Fruit fly (Drosophila melanogaster) whole organism, embryonic: ENCODE data around the gene EndoGI.

Experiments
- Asciz ChIP-seq: fragments of 200-800 bp; sonication (Bioruptor generic); optimal IDR thresholded peaks from 2 replicates; lab custom pipeline; 2017; ENCODE audit warnings: missing biosample characterization, mild to moderate bottlenecking, missing genetic modification characterization, missing genetic modification reagents
- Awh ChIP-seq: fragments of 200-800 bp; sonication (Bioruptor generic); IDR thresholded peaks from 2 replicates; pipeline ENCODE4, ENCODE4 v1.3.6; 2022; ENCODE audit warnings: missing biosample characterization, missing genetic modification characterization
- CG10209 ChIP-seq: fragments of 200-800 bp; sonication (Bioruptor generic); optimal IDR thresholded peaks from 3 replicates; lab custom pipeline; 2017; ENCODE audit warnings: missing biosample characterization, mild to moderate bottlenecking, missing genetic modification characterization, missing genetic modification reagents
- CG11723 ChIP-seq: fragments of 200-800 bp; sonication (Bioruptor generic); optimal IDR thresholded peaks from 2 replicates; lab custom pipeline; 2017; ENCODE audit warnings: missing biosample characterization, mild to moderate bottlenecking, missing genetic modification characterization
- CG12236 ChIP-seq: fragments of 200-800 bp; sonication (Bioruptor generic); optimal IDR thresholded peaks from 2 replicates; lab custom pipeline; 2016; ENCODE audit warnings: missing biosample characterization, missing genetic modification characterization
- CG12769 ChIP-seq: fragments of 200-800 bp; sonication (Bioruptor generic); optimal IDR thresholded peaks from 2 replicates; lab custom pipeline; 2019; ENCODE audit warnings: missing biosample characterization, mild to moderate bottlenecking, missing genetic modification characterization, moderate library complexity
- CG13123 ChIP-seq: fragments of 200-800 bp; sonication (Bioruptor generic); optimal IDR thresholded peaks from 2 replicates; lab custom pipeline; 2016; ENCODE audit warnings: missing biosample characterization, missing genetic modification characterization
- CG13894 ChIP-seq: fragments of 200-800 bp; sonication (Bioruptor generic); optimal IDR thresholded peaks from 3 replicates; lab custom pipeline; 2018; ENCODE audit warnings: missing biosample characterization, mild to moderate bottlenecking, missing genetic modification characterization, moderate library complexity
- CG14667 ChIP-seq: fragments of 200-800 bp; sonication (Bioruptor generic); IDR thresholded peaks from 2 replicates; pipeline ENCODE4 v1.3.6; 2022; ENCODE audit warnings: missing biosample characterization, missing genetic modification characterization
- CG16815 ChIP-seq: fragments of 200-800 bp; sonication (Bioruptor generic); optimal IDR thresholded peaks from 3 replicates; lab custom pipeline; 2017; ENCODE audit warnings: missing biosample characterization, mild to moderate bottlenecking, missing genetic modification characterization
- CG17186 ChIP-seq: fragments of 200-800 bp; sonication (Bioruptor generic); optimal IDR thresholded peaks from 3 replicates; lab custom pipeline; 2017; ENCODE audit warnings: missing biosample characterization, missing genetic modification reagents, missing genetic modification characterization
- CG17829 ChIP-seq: fragments of 200-800 bp; optimal IDR thresholded peaks from 2 replicates; lab custom pipeline; 2019; ENCODE audit warnings: missing biosample characterization, mild to moderate bottlenecking, missing genetic modification characterization, moderate library complexity
- CG2116 ChIP-seq: fragments of 200-800 bp; sonication (Bioruptor generic); optimal IDR thresholded peaks from 3 replicates; lab custom pipeline; 2018; ENCODE audit warnings: missing biosample characterization, mild to moderate bottlenecking, missing genetic modification characterization
- CG2199 ChIP-seq: fragments of 200-800 bp; sonication (Bioruptor generic); IDR thresholded peaks from 3 replicates; pipeline ENCODE4 v1.3.6; 2022; ENCODE audit warnings: missing biosample characterization, missing genetic modification characterization
- CG2712 ChIP-seq: fragments of 200-800 bp; optimal IDR thresholded peaks from 3 replicates; lab custom pipeline; 2019; ENCODE audit warnings: missing biosample characterization, mild to moderate bottlenecking, missing genetic modification characterization, moderate library complexity
- CG30431 ChIP-seq: fragments of 200-800 bp; sonication (Bioruptor generic); optimal IDR thresholded peaks from 2 replicates; lab custom pipeline; 2017; ENCODE audit warnings: missing biosample characterization, missing genetic modification characterization
- CG3726 ChIP-seq: fragments of 200-800 bp; sonication (Bioruptor generic); IDR thresholded peaks from 3 replicates; pipeline ENCODE4, ENCODE4 v1.3.6; 2022; ENCODE audit warnings: missing biosample characterization, missing genetic modification characterization
- CG3838 ChIP-seq: fragments of 200-800 bp; sonication (Bioruptor generic); optimal IDR thresholded peaks from 3 replicates; lab custom pipeline; 2016; ENCODE audit warnings: missing biosample characterization, missing genetic modification characterization
- CG6854 ChIP-seq: fragments of 200-800 bp; sonication (Bioruptor generic); optimal IDR thresholded peaks from 3 replicates; lab custom pipeline; 2017; ENCODE audit warnings: missing biosample characterization, mild to moderate bottlenecking, missing genetic modification characterization
- CG7556 ChIP-seq: fragments of 200-800 bp; sonication (Bioruptor generic); optimal IDR thresholded peaks from 2 replicates; lab custom pipeline; 2017; ENCODE audit warnings: missing biosample characterization, mild to moderate bottlenecking, missing genetic modification characterization
- CG7839 ChIP-seq: fragments of 200-800 bp; sonication (Bioruptor generic); optimal IDR thresholded peaks from 3 replicates; lab custom pipeline; 2018; ENCODE audit warnings: missing biosample characterization, mild to moderate bottlenecking, missing genetic modification characterization, moderate library complexity
- Doc2 ChIP-seq: fragments of 200-800 bp; sonication (Bioruptor generic); IDR thresholded peaks from 2 replicates; pipeline ENCODE4 v1.3.6; 2022; ENCODE audit warnings: missing biosample characterization, missing genetic modification characterization
- Fer3 ChIP-seq: fragments of 200-800 bp; sonication (Bioruptor generic); optimal IDR thresholded peaks from 2 replicates; lab custom pipeline; 2018; ENCODE audit warnings: missing biosample characterization, mild to moderate bottlenecking, missing genetic modification characterization, moderate library complexity
- Hand ChIP-seq: fragments of 200-800 bp; sonication (Bioruptor generic); optimal IDR thresholded peaks from 2 replicates; lab custom pipeline; 2017; ENCODE audit warnings: mild to moderate bottlenecking, missing biosample characterization, missing genetic modification reagents, missing genetic modification characterization
- Oli ChIP-seq: fragments of 200-800 bp; sonication (Bioruptor generic); optimal IDR thresholded peaks from 2 replicates; lab custom pipeline; 2018; ENCODE audit warnings: missing biosample characterization, mild to moderate bottlenecking, missing genetic modification characterization, moderate library complexity
- Ravus ChIP-seq: fragments of 200-800 bp; sonication (Bioruptor generic); IDR thresholded peaks from 2 replicates; pipeline ENCODE4 v1.3.6; 2022; ENCODE audit warnings: missing biosample characterization, missing genetic modification characterization
- Stat92E ChIP-seq, 3 experiments: fragments of >200 bp in 2 of 3; fragments of 200-800 bp in 1 of 3; sonication (Bioruptor generic) in 1 of 3; optimal IDR thresholded peaks; 2 replicates each; lab custom pipeline; 2017 to 2019; ENCODE audit warnings: missing biosample characterization in 3 of 3, missing genetic modification characterization in 3 of 3, mild to moderate bottlenecking in 1 of 3, moderate library complexity in 1 of 3
- cad ChIP-seq: fragments of >200 bp; optimal IDR thresholded peaks from 2 replicates; lab custom pipeline; 2017; ENCODE audit warnings: missing biosample characterization, missing genetic modification characterization
- chif ChIP-seq, 2 experiments: fragments of 200-800 bp; sonication (Bioruptor generic); optimal IDR thresholded peaks; 3 replicates each; lab custom pipeline; 2016; ENCODE audit warnings: missing biosample characterization in 2 of 2, missing genetic modification characterization in 2 of 2
- crol ChIP-seq: fragments of 200-800 bp; sonication (Bioruptor generic); IDR thresholded peaks from 2 replicates; pipeline ENCODE4 v1.3.6; 2022; ENCODE audit warnings: missing biosample characterization, missing genetic modification characterization
- dmrt99B ChIP-seq: fragments of 200-800 bp; sonication (Bioruptor generic); optimal IDR thresholded peaks from 2 replicates; lab custom pipeline; 2018; ENCODE audit warnings: missing biosample characterization, mild to moderate bottlenecking, missing genetic modification characterization, moderate library complexity
- eve ChIP-seq, 2 experiments: fragments of >200 bp; optimal IDR thresholded peaks; 2 replicates each; lab custom pipeline; 2017; ENCODE audit warnings: missing biosample characterization in 2 of 2, missing genetic modification characterization in 2 of 2
- exex ChIP-seq: fragments of 200-800 bp; sonication (Bioruptor generic); optimal IDR thresholded peaks from 4 replicates; lab custom pipeline; 2018; ENCODE audit warnings: missing biosample characterization, mild to moderate bottlenecking, missing genetic modification characterization, moderate library complexity
- fd64A ChIP-seq: fragments of 200-800 bp; sonication (Bioruptor generic); optimal IDR thresholded peaks from 3 replicates; lab custom pipeline; 2018; ENCODE audit warnings: missing biosample characterization, mild to moderate bottlenecking, missing genetic modification characterization
- knrl ChIP-seq: fragments of 200-800 bp; sonication (Bioruptor generic); IDR thresholded peaks from 3 replicates; pipeline ENCODE4 v1.3.6; 2022; ENCODE audit warnings: missing biosample characterization, missing genetic modification characterization; ENCODE audit not compliant: partially characterized antibody
- lbe ChIP-seq: fragments of 200-800 bp; sonication (Bioruptor generic); optimal IDR thresholded peaks from 2 replicates; lab custom pipeline; 2016; ENCODE audit warnings: missing biosample characterization, mild to moderate bottlenecking, missing genetic modification characterization
- lilli ChIP-seq: fragments of 200-800 bp; sonication (Bioruptor generic); optimal IDR thresholded peaks from 3 replicates; lab custom pipeline; 2016; ENCODE audit warnings: missing biosample characterization, missing genetic modification characterization
- onecut ChIP-seq: fragments of 200-800 bp; sonication (Bioruptor generic); IDR thresholded peaks from 2 replicates; pipeline ENCODE4 v1.3.6; 2022; ENCODE audit warnings: missing biosample characterization, missing genetic modification characterization
- phol ChIP-seq: fragments of 200-800 bp; sonication (Bioruptor generic); optimal IDR thresholded peaks from 3 replicates; lab custom pipeline; 2018; ENCODE audit warnings: missing biosample characterization, mild to moderate bottlenecking, missing genetic modification characterization, moderate library complexity
- run ChIP-seq: fragments of 200-800 bp; sonication (Bioruptor generic); optimal IDR thresholded peaks from 3 replicates; lab custom pipeline; 2018; ENCODE audit warnings: missing biosample characterization, mild to moderate bottlenecking, missing genetic modification characterization
- seq ChIP-seq: fragments of 200-800 bp; sonication (Bioruptor generic); IDR thresholded peaks from 2 replicates; pipeline ENCODE4 v1.3.6; 2022; ENCODE audit warnings: missing biosample characterization, missing genetic modification characterization
- slp2 ChIP-seq: fragments of 200-800 bp; sonication (Bioruptor generic); optimal IDR thresholded peaks from 2 replicates; lab custom pipeline; 2016; ENCODE audit warnings: missing biosample characterization, missing genetic modification characterization
- sr ChIP-seq: fragments of 200-800 bp; sonication (Bioruptor generic); IDR thresholded peaks from 3 replicates; pipeline ENCODE4 v1.3.6; 2022; ENCODE audit warnings: missing biosample characterization, missing genetic modification characterization
- ssp ChIP-seq: fragments of 200-800 bp; sonication (Bioruptor generic); IDR thresholded peaks from 2 replicates; pipeline ENCODE4 v1.3.6; 2022; ENCODE audit warnings: missing biosample characterization, missing genetic modification characterization
- tgo ChIP-seq: fragments of 200-800 bp; sonication (Bioruptor generic); IDR thresholded peaks from 3 replicates; pipeline ENCODE4 v1.3.6; 2022; ENCODE audit warnings: missing biosample characterization, missing genetic modification characterization
- ttk ChIP-seq: fragments of 200-800 bp; sonication (Bioruptor generic); IDR thresholded peaks from 2 replicates; pipeline ENCODE4 v2.1.2; 2022; ENCODE audit warnings: missing biosample characterization, missing genetic modification characterization
- vvl ChIP-seq: fragments of 200-800 bp; sonication (Bioruptor generic); IDR thresholded peaks from 2 replicates; pipeline ENCODE4 v1.3.6; 2022; ENCODE audit warnings: missing biosample characterization, missing genetic modification characterization
- wek ChIP-seq: fragments of 200-800 bp; sonication (Bioruptor generic); optimal IDR thresholded peaks from 3 replicates; lab custom pipeline; 2018; ENCODE audit warnings: missing biosample characterization, mild to moderate bottlenecking, missing genetic modification characterization, moderate library complexity

EndoGI gene

dm6 chr2L:16275177-16275808, 17.8 kb downstream of the EndoGI start (continued):
- TF ChIP-seq CG13894 (tag; lab: Kevin White, UChicago) (peak; percentile 48), onecut (GFP tag; lab: Robert Waterston, UW) (peak; percentile 94)
- TF ChIP-seq, all 482 proteins: peak for 19

- TF ChIP-seq CG7839 (tag; lab: Kevin White, UChicago) (peak; percentile 63), Fer3 (tag; lab: Kevin White, UChicago) (peak; percentile 52), dmrt99B (tag; lab: Kevin White, UChicago) (peak; percentile 66), slp2 (GFP tag; lab: Kevin White, UChicago) (no peak), eve (GFP tag; optimal IDR thresholded peaks at IDR 0.05; lab: Kevin White, UChicago) (peak in 1 of 2 experiments; percentile 80), ssp (peak; percentile 18; the same call in 1 of the 2 replicates), CG6854 (GFP tag; lab: Kevin White, UChicago) (peak; percentile 45), CG10209 (GFP tag; lab: Kevin White, UChicago) (peak; percentile 60), Stat92E (GFP tag; optimal IDR thresholded peaks at IDR 0.05; lab: Kevin White, UChicago) (no peak), lbe (GFP tag; lab: Kevin White, UChicago) (no peak), Ravus (no peak), vvl (0 out of 2 replicates have a peak, but pooled peaks have one; percentile 46), Oli (tag; lab: Kevin White, UChicago) (peak; percentile 62), CG17829 (tag; lab: Kevin White, UChicago) (peak; percentile 4), CG13123 (GFP tag; lab: Kevin White, UChicago) (no peak), tgo (GFP tag; lab: Robert Waterston, UW) (peak; percentile 49; the same call in 2 of the 3 replicates), phol (tag; lab: Kevin White, UChicago) (peak; percentile 63), CG11723 (GFP tag; lab: Kevin White, UChicago) (peak; percentile 22), knrl (GFP tag; lab: Robert Waterston, UW) (no peak), sr (0 out of 3 replicates have a peak, but pooled peaks have one; percentile 28), Hand (GFP tag; lab: Kevin White, UChicago) (peak; percentile 39), chif (GFP tag; optimal IDR thresholded peaks at IDR 0.05; lab: Kevin White, UChicago) (peak in 1 of 2 experiments; percentile 1), CG17186 (GFP tag; lab: Kevin White, UChicago) (no peak), CG12236 (GFP tag; lab: Kevin White, UChicago) (no peak), exex (tag; lab: Kevin White, UChicago) (peak; percentile 4), CG3838 (GFP tag; lab: Kevin White, UChicago) (peak; percentile 17), CG14667 (GFP tag; lab: Robert Waterston, UW) (no peak), CG2116 (GFP tag; lab: Kevin White, UChicago) (peak; percentile 5), lilli (GFP tag; lab: Kevin White, UChicago) (peak; percentile 45), CG16815 (peak; percentile 24), Awh (no peak), Doc2 (no peak), CG2199 (no peak), CG7556 (GFP tag; lab: Kevin White, UChicago) (peak; percentile 74), cad (GFP tag; lab: Kevin White, UChicago) (no peak), seq (GFP tag; lab: Robert Waterston, UW) (peak; percentile 55), ttk (GFP tag; lab: Robert Waterston, UW) (0 out of 2 replicates have a peak, but pooled peaks have one; percentile 43), CG2712 (tag; lab: Kevin White, UChicago) (peak; percentile 44), crol (GFP tag; lab: Robert Waterston, UW) (0 out of 2 replicates have a peak, but pooled peaks have one; percentile 36), CG30431 (peak; percentile 28), CG12769 (tag; lab: Kevin White, UChicago) (peak; percentile 25), Asciz (GFP tag; lab: Kevin White, UChicago) (peak; percentile 40), wek (GFP tag; lab: Kevin White, UChicago) (no peak), fd64A (GFP tag; lab: Kevin White, UChicago) (no peak), CG3726 (GFP tag; lab: Robert Waterston, UW) (no peak), run (tag; lab: Kevin White, UChicago) (no peak)
These were observed 18.3 kb downstream of the EndoGI start for dm6 chr2L:16275809-16276178.
